Fruit fly (Drosophila melanogaster): ENCODE data around the gene CG15418.

- TF ChIP-seq ttk (optimal IDR thresholded peaks at IDR 0.05), result no peak
- TF ChIP-seq psq (optimal IDR thresholded peaks at IDR 0.05), result no peak
- no peak for TF ChIP-seq h (optimal IDR thresholded peaks at IDR 0.05)
- no peak for TF ChIP-seq Sin3A (optimal IDR thresholded peaks at IDR 0.05)
Observed at dm6 chr2L:3585318-3585717, 36.2 kb downstream of the CG15418 start.

All from Kc167 (cell line).